Fruit fly (Drosophila melanogaster): ENCODE data around the gene spn-A.

spn-A gene

dm6 chr3R:30076088-30076487, 20.3 kb upstream of the spn-A start (continued):
- TF ChIP-seq CG14441 (GFP tag; IDR thresholded peaks at IDR 0.05) (no peak), CG16863 (GFP tag; optimal IDR thresholded peaks at IDR 0.05) (no peak), CG13287 (GFP tag; IDR thresholded peaks at IDR 0.05; ENCODE audit: partially characterized antibody) (no peak), CG2712 (tag; optimal IDR thresholded peaks at IDR 0.05) (peak; percentile 31), tin (GFP tag; optimal IDR thresholded peaks at IDR 0.05) (peak; percentile 13), CG12236 (GFP tag; optimal IDR thresholded peaks at IDR 0.05) (no peak), CG6272 (GFP tag; IDR thresholded peaks at IDR 0.05) (no peak), CG14860 (GFP tag; IDR thresholded peaks at IDR 0.05; ENCODE audit: partially characterized antibody) (0 out of 3 replicates have a peak, but pooled peaks have one; percentile 35), prd (optimal IDR thresholded peaks at IDR 0.05) (no peak), prd (GFP tag; IDR thresholded peaks at IDR 0.05) (peak; percentile 47; the same call in 1 of the 3 replicates), tx (GFP tag; optimal IDR thresholded peaks at IDR 0.05) (peak; percentile 29), D (optimal IDR thresholded peaks at IDR 0.05) (no peak), D (GFP tag; optimal IDR thresholded peaks at IDR 0.05) (peak; percentile 8), ac (GFP tag; optimal IDR thresholded peaks at IDR 0.05) (no peak), CG6765 (GFP tag; optimal IDR thresholded peaks at IDR 0.05) (no peak), Doc3 (GFP tag; IDR thresholded peaks at IDR 0.05; ENCODE audit: partially characterized antibody) (no peak), CG7839 (tag; optimal IDR thresholded peaks at IDR 0.05) (no peak), fd96Cb (tag; optimal IDR thresholded peaks at IDR 0.05) (peak; percentile 22), bsh (GFP tag; optimal IDR thresholded peaks at IDR 0.05) (peak; percentile 4 to 47), CG10366 (GFP tag; IDR thresholded peaks at IDR 0.05) (peak; percentile 26; the same call in 1 of the 2 replicates), phol (tag; optimal IDR thresholded peaks at IDR 0.05) (peak; percentile 39), Ets97D (GFP tag; optimal IDR thresholded peaks at IDR 0.05) (no peak), sna (GFP tag; IDR thresholded peaks at IDR 0.05; ENCODE audit: partially characterized antibody) (no peak), dmrt11E (tag; optimal IDR thresholded peaks at IDR 0.05) (peak; percentile 25), hth (optimal IDR thresholded peaks at IDR 0.05) (no peak), Sox102F (GFP tag; optimal IDR thresholded peaks at IDR 0.05) (peak; percentile 41), CG4820 (GFP tag; optimal IDR thresholded peaks at IDR 0.05) (peak; percentile 10), ab (GFP tag; optimal IDR thresholded peaks at IDR 0.05) (no peak), CG10147 (GFP tag; optimal IDR thresholded peaks at IDR 0.05) (no peak), Xrp1 (GFP tag; IDR thresholded peaks at IDR 0.05) (peak; percentile 55; the same call in 1 of the 2 replicates), CG8765 (GFP tag; IDR thresholded peaks at IDR 0.05) (no peak), Mes4 (GFP tag; optimal IDR thresholded peaks at IDR 0.05) (no peak), CG3163 (GFP tag; optimal IDR thresholded peaks at IDR 0.05) (no peak), CG4730 (GFP tag; IDR thresholded peaks at IDR 0.05) (no peak), Med (GFP tag) (peak; percentile 63), ken (GFP tag; IDR thresholded peaks at IDR 0.05) (0 out of 3 replicates have a peak, but pooled peaks have one; percentile 24), Ets65A (GFP tag) (peak; percentile 60), sr (GFP tag; IDR thresholded peaks at IDR 0.05) (no peak), Ptx1 (GFP tag; IDR thresholded peaks at IDR 0.05) (0 out of 2 replicates have a peak, but pooled peaks have one; percentile 14), pum (GFP tag; optimal IDR thresholded peaks at IDR 0.05) (no peak), Xbp1 (GFP tag; optimal IDR thresholded peaks at IDR 0.05) (peak; percentile 23), sim (GFP tag; IDR thresholded peaks at IDR 0.05) (no peak)

- TF ChIP-seq Side (GFP tag; optimal IDR thresholded peaks at IDR 0.05) (no peak), row (GFP tag; IDR thresholded peaks at IDR 0.05) (0 out of 3 replicates have a peak, but pooled peaks have one; percentile 7), CG32772 (GFP tag; IDR thresholded peaks at IDR 0.05) (no peak), Hr51 (GFP tag; optimal IDR thresholded peaks at IDR 0.05) (no peak), bbx (GFP tag; IDR thresholded peaks at IDR 0.05; ENCODE audit: partially characterized antibody) (no peak), ci (GFP tag; IDR thresholded peaks at IDR 0.05) (0 out of 3 replicates have a peak, but pooled peaks have one; percentile 56), hbn (GFP tag; IDR thresholded peaks at IDR 0.05; ENCODE audit: partially characterized antibody) (no peak), Lim3 (GFP tag; IDR thresholded peaks at IDR 0.05) (no peak), CG4328 (GFP tag; optimal IDR thresholded peaks at IDR 0.05) (no peak), CG7271 (tag; optimal IDR thresholded peaks at IDR 0.05) (no peak), Lpt (GFP tag; optimal IDR thresholded peaks at IDR 0.05) (no peak), CG31388 (GFP tag; optimal IDR thresholded peaks at IDR 0.05) (no peak), CG18599 (GFP tag; optimal IDR thresholded peaks at IDR 0.05) (no peak)
Measured at dm6 chr3R:30071827-30072226, 16.0 kb upstream of the spn-A start.
